2 worm cellular contexts compared by ENCODE assay signal in genomic region chrX:8957974-8958373, ce11.
A peak's percentile ranks its signal among the peaks of the same experiment; 100 is the strongest.
TF ChIP-seq lines count a peak whose summit lies in the region.

No protein-coding gene starts in this region.

TF ChIP-seq in whole organism, L1 larva, 84 proteins besides CTCF, POLR2A, EP300 and RAD21:
- no peak for TF ChIP-seq irx-1 (tag; optimal IDR thresholded peaks at IDR 0.05; lab: Kevin White, UChicago)
- TF ChIP-seq nhr-71 (tag; optimal IDR thresholded peaks at IDR 0.05; lab: Kevin White, UChicago) = peak; percentile 22
- TF ChIP-seq egl-13 (tag; optimal IDR thresholded peaks at IDR 0.05; lab: Kevin White, UChicago) = peak; percentile 12
- peak; percentile 51 for TF ChIP-seq nhr-47 (tag; optimal IDR thresholded peaks at IDR 0.05; lab: Kevin White, UChicago)
- TF ChIP-seq dsc-1 (tag; optimal IDR thresholded peaks at IDR 0.05; lab: Kevin White, UChicago) = peak; percentile 51
- TF ChIP-seq fkh-8 (tag; optimal IDR thresholded peaks at IDR 0.05; lab: Kevin White, UChicago) = peak; percentile 57
- TF ChIP-seq tbx-2 (tag; optimal IDR thresholded peaks at IDR 0.05; lab: Kevin White, UChicago) = no peak

TF ChIP-seq in whole organism, L2 larva, 48 proteins besides CTCF, POLR2A, EP300 and RAD21:
- no peak for TF ChIP-seq nhr-25 (tag; optimal IDR thresholded peaks at IDR 0.05; lab: Kevin White, UChicago)
- TF ChIP-seq sma-9 (GFP tag; optimal IDR thresholded peaks at IDR 0.05; lab: Kevin White, UChicago) = peak; percentile 5
- no peak for TF ChIP-seq sma-9 (tag; optimal IDR thresholded peaks at IDR 0.05; lab: Kevin White, UChicago)
